Worm (Caenorhabditis elegans): ENCODE measurements around the gene F43C1.7.

The F43C1.7 gene

ce11 chrIII:4280215-4281173 is 38.1 kb upstream of the F43C1.7 start, which contains the start of gene sup-26:
TSS of gene sup-26 (minus strand) at chrIII:4280224.
- TF ChIP-seq bed-2 (GFP tag; IDR thresholded peaks at IDR 0.05): no peak
- no peak for TF ChIP-seq tbp1 (GFP tag; optimal IDR thresholded peaks at IDR 0.05)
- no peak for TF ChIP-seq egl-18 (GFP tag; IDR thresholded peaks at IDR 0.05)
- no peak for TF ChIP-seq attf-6 (GFP tag; IDR thresholded peaks at IDR 0.05)
- TF ChIP-seq F39B2.1 (GFP tag; IDR thresholded peaks at IDR 0.05): no peak
- no peak for TF ChIP-seq cebp-1 (GFP tag; IDR thresholded peaks at IDR 0.05)
- peak; percentile 41 for TF ChIP-seq cebp-1 (tag; optimal IDR thresholded peaks at IDR 0.05)
- no peak for TF ChIP-seq ztf-25 (GFP tag; IDR thresholded peaks at IDR 0.05)
- no peak for TF ChIP-seq F37B4.10 (GFP tag; IDR thresholded peaks at IDR 0.05)
- no peak for TF ChIP-seq snpc-4 (GFP tag; optimal IDR thresholded peaks at IDR 0.05)
- TF ChIP-seq snpc-4 (tag; optimal IDR thresholded peaks at IDR 0.05): no peak
- no peak for TF ChIP-seq xnd-1 (tag; optimal IDR thresholded peaks at IDR 0.05)
- TF ChIP-seq K12H6.12 (tag; optimal IDR thresholded peaks at IDR 0.05): peak; percentile 3
- no peak for TF ChIP-seq B0035.1 (tag; optimal IDR thresholded peaks at IDR 0.05)
- TF ChIP-seq hmg-1.2 (GFP tag; IDR thresholded peaks at IDR 0.05): 0 out of 2 replicates have a peak, but pooled peaks have one; percentile 39
- no peak for TF ChIP-seq lag-1 (GFP tag; IDR thresholded peaks at IDR 0.05)
- TF ChIP-seq ccch-3 (GFP tag; optimal IDR thresholded peaks at IDR 0.05): no peak
- peak; percentile 56; the same call in 1 of the 2 replicates for TF ChIP-seq aptf-2 (GFP tag; conservative IDR thresholded peaks at IDR 0.05)
- TF ChIP-seq madf-6 (GFP tag; IDR thresholded peaks at IDR 0.05): 0 out of 2 replicates have a peak, but pooled peaks have one; percentile 6
- no peak for TF ChIP-seq let-607 (tag; optimal IDR thresholded peaks at IDR 0.05)
- TF ChIP-seq hlh-26 (GFP tag; conservative IDR thresholded peaks at IDR 0.05): no peak
- TF ChIP-seq mxl-1 (tag; optimal IDR thresholded peaks at IDR 0.05): no peak
- TF ChIP-seq ceh-27 (GFP tag; optimal IDR thresholded peaks at IDR 0.05): no peak
- TF ChIP-seq somi-1 (GFP tag; optimal IDR thresholded peaks at IDR 0.05): no peak
- no peak for TF ChIP-seq ZK185.1 (tag; optimal IDR thresholded peaks at IDR 0.05; ENCODE audit: poor library complexity, severe bottlenecking)
- TF ChIP-seq lin-35 (GFP tag; optimal IDR thresholded peaks at IDR 0.05): no peak
- TF ChIP-seq egrh-3 (GFP tag; IDR thresholded peaks at IDR 0.05): peak; percentile 66; the same call in 1 of the 2 replicates
- TF ChIP-seq zfh-2 (GFP tag; conservative IDR thresholded peaks at IDR 0.05): peak; percentile 93
- no peak for TF ChIP-seq madf-10 (tag; optimal IDR thresholded peaks at IDR 0.05)
- no peak for TF ChIP-seq F10E7.11 (tag; optimal IDR thresholded peaks at IDR 0.05)
- TF ChIP-seq attf-5 (GFP tag; optimal IDR thresholded peaks at IDR 0.05): no peak
- peak; percentile 29; the same call in 1 of the 2 replicates for TF ChIP-seq mcd-1 (GFP tag; IDR thresholded peaks at IDR 0.05)

ce11 chrIII:4278203-4278602 is 35.8 kb upstream of the F43C1.7 start:
- TF ChIP-seq hmg-1.2 (GFP tag; IDR thresholded peaks at IDR 0.05) (no peak), ets-4 (GFP tag; optimal IDR thresholded peaks at IDR 0.05) (no peak), hsf-1 (GFP tag; IDR thresholded peaks at IDR 0.05) (no peak), hlh-26 (GFP tag; conservative IDR thresholded peaks at IDR 0.05) (no peak), F55B11.4 (tag; optimal IDR thresholded peaks at IDR 0.05; ENCODE audit: borderline replicate concordance, insufficient read depth) (no peak), Y53G8AR.9 (GFP tag; conservative IDR thresholded peaks at IDR 0.05) (no peak), atf-7 (tag; optimal IDR thresholded peaks at IDR 0.05) (no peak), ccch-3 (GFP tag; optimal IDR thresholded peaks at IDR 0.05) (no peak), lsl-1 (GFP tag; optimal IDR thresholded peaks at IDR 0.05) (no peak), Y79H2A.3 (GFP tag; conservative IDR thresholded peaks at IDR 0.05) (no peak), Y56A3A.18 (GFP tag; IDR thresholded peaks at IDR 0.05) (no peak), lin-54 (GFP tag; optimal IDR thresholded peaks at IDR 0.05) (no peak), cebp-1 (GFP tag; IDR thresholded peaks at IDR 0.05) (no peak), cebp-1 (tag; optimal IDR thresholded peaks at IDR 0.05) (no peak), dox-1 (GFP tag; IDR thresholded peaks at IDR 0.05) (no peak), nhr-27 (tag; optimal IDR thresholded peaks at IDR 0.05) (no peak)
